Fruit fly (Drosophila melanogaster) whole organism, wandering third instar larva: ENCODE measurements around the gene slo.

Experiments
- CG32264 ChIP-seq: fragments of 200-800 bp; sonication (Bioruptor generic); optimal IDR thresholded peaks from 2 replicates; lab custom pipeline; 2016; ENCODE audit warnings: missing biosample characterization, missing genetic modification characterization
- CG9705 ChIP-seq: fragments of 200-800 bp; sonication (Bioruptor generic); optimal IDR thresholded peaks from 2 replicates; lab custom pipeline; 2018; ENCODE audit warnings: missing biosample characterization, mild to moderate bottlenecking, missing genetic modification characterization
- Dfd ChIP-seq: fragments of >200 bp; optimal IDR thresholded peaks from 2 replicates; lab custom pipeline; 2017; ENCODE audit warnings: missing biosample characterization, missing genetic modification characterization
- Dif ChIP-seq: fragments of 200-275, 200-300 bp; sonication (Bioruptor generic); optimal IDR thresholded peaks from 2 replicates; lab custom pipeline; 2018; ENCODE audit warnings: missing biosample characterization, missing genetic modification characterization; ENCODE audit not compliant: partially characterized antibody
- GATAd ChIP-seq: sonication (Bioruptor generic); optimal IDR thresholded peaks from 2 replicates; lab custom pipeline; 2016; ENCODE audit warnings: missing biosample characterization, missing genetic modification characterization
- HLH106 ChIP-seq: fragments of 200-800 bp; optimal IDR thresholded peaks from 3 replicates; lab custom pipeline; 2019; ENCODE audit warnings: missing biosample characterization, mild to moderate bottlenecking, missing genetic modification characterization, moderate library complexity
- Hnf4 ChIP-seq: fragments of 200-800 bp; sonication (Bioruptor generic); optimal IDR thresholded peaks from 2 replicates; lab custom pipeline; 2016; ENCODE audit warnings: missing biosample characterization, mild to moderate bottlenecking, missing genetic modification characterization
- Hr78 ChIP-seq: fragments of >200 bp; optimal IDR thresholded peaks from 2 replicates; lab custom pipeline; 2017; ENCODE audit warnings: missing biosample characterization, missing genetic modification characterization
- Hr83 ChIP-seq: fragments of 200-300 bp; sonication (Bioruptor generic); optimal IDR thresholded peaks from 2 replicates; lab custom pipeline; 2016; ENCODE audit warnings: missing biosample characterization, mild to moderate bottlenecking, missing genetic modification characterization, moderate library complexity; ENCODE audit not compliant: poor library complexity, severe bottlenecking
- Jra ChIP-seq: sonication (Bioruptor generic); optimal IDR thresholded peaks from 2 replicates; lab custom pipeline; 2016; ENCODE audit warnings: missing biosample characterization, missing genetic modification characterization
- Mio ChIP-seq: sonication (Bioruptor generic); optimal IDR thresholded peaks from 2 replicates; lab custom pipeline; 2016; ENCODE audit warnings: missing biosample characterization, missing genetic modification characterization
- Myc ChIP-seq: fragments of >200 bp; optimal IDR thresholded peaks from 2 replicates; lab custom pipeline; 2017
- N ChIP-seq: fragments of >200 bp; optimal IDR thresholded peaks from 2 replicates; lab custom pipeline; 2018; ENCODE audit warnings: missing biosample characterization, missing external identifiers, missing genetic modification characterization
- OdsH ChIP-seq: fragments of 200-800 bp; sonication (Bioruptor generic); optimal IDR thresholded peaks from 2 replicates; lab custom pipeline; 2016; ENCODE audit warnings: missing biosample characterization, mild to moderate bottlenecking, missing genetic modification characterization
- Sp1 ChIP-seq: fragments of 200-800 bp; sonication (Bioruptor generic); optimal IDR thresholded peaks from 3 replicates; lab custom pipeline; 2019; ENCODE audit warnings: missing biosample characterization, mild to moderate bottlenecking, missing genetic modification characterization, moderate library complexity
- Vsx2 ChIP-seq: fragments of 200-300, 225-300 bp; sonication (Bioruptor generic); optimal IDR thresholded peaks from 2 replicates; lab custom pipeline; 2018; ENCODE audit warnings: missing biosample characterization, missing genetic modification characterization; ENCODE audit not compliant: partially characterized antibody
- brk ChIP-seq: fragments of 200-800 bp; sonication (Bioruptor generic); optimal IDR thresholded peaks from 2 replicates; lab custom pipeline; 2016; ENCODE audit warnings: missing biosample characterization, mild to moderate bottlenecking, missing genetic modification characterization
- dl ChIP-seq, 2 experiments: fragments of 175-275, 200-275 bp in 1 of 2; fragments of 200-275 bp in 1 of 2; sonication (Bioruptor generic); optimal IDR thresholded peaks; lab custom pipeline; 2018; ENCODE audit warnings: mild to moderate bottlenecking in 2 of 2, missing biosample characterization in 2 of 2, missing genetic modification characterization in 2 of 2, moderate library complexity in 2 of 2; ENCODE audit not compliant: partially characterized antibody in 2 of 2, insufficient read depth in 1 of 2
- dmrt93B ChIP-seq: fragments of 200-800 bp; sonication (Bioruptor generic); optimal IDR thresholded peaks from 2 replicates; lab custom pipeline; 2018; ENCODE audit warnings: missing biosample characterization, mild to moderate bottlenecking, missing genetic modification characterization
- ey ChIP-seq: fragments of 200-800 bp; sonication (Bioruptor generic); optimal IDR thresholded peaks from 2 replicates; lab custom pipeline; 2016; ENCODE audit warnings: missing biosample characterization, missing genetic modification characterization
- foxo ChIP-seq, 2 experiments: fragments of 200-800 bp; sonication (Bioruptor generic); optimal IDR thresholded peaks; 2 replicates in 1 of 2; 3 replicates in 1 of 2; lab custom pipeline; 2016 to 2017; ENCODE audit warnings: missing biosample characterization in 2 of 2, missing genetic modification characterization in 2 of 2
- h ChIP-seq: fragments of 200-800 bp; sonication (Bioruptor generic); optimal IDR thresholded peaks from 3 replicates; lab custom pipeline; 2016; ENCODE audit warnings: missing biosample characterization, mild to moderate bottlenecking, missing genetic modification characterization
- jim ChIP-seq: fragments of 175-275, 200-325 bp; sonication (Bioruptor generic); optimal IDR thresholded peaks from 2 replicates; lab custom pipeline; 2016; ENCODE audit warnings: missing biosample characterization, mild to moderate bottlenecking, missing genetic modification characterization
- lola ChIP-seq: fragments of >200 bp; optimal IDR thresholded peaks from 2 replicates; lab custom pipeline; 2017; ENCODE audit warnings: missing biosample characterization, missing genetic modification characterization
- pan ChIP-seq: fragments of >200 bp; optimal IDR thresholded peaks from 2 replicates; lab custom pipeline; 2017
- psq ChIP-seq: fragments of 200-800 bp; sonication (Bioruptor generic); optimal IDR thresholded peaks from 3 replicates; lab custom pipeline; 2017; ENCODE audit warnings: missing biosample characterization, mild to moderate bottlenecking, missing genetic modification characterization, moderate library complexity
- rgr ChIP-seq: fragments of 200-800 bp; sonication (Bioruptor generic); optimal IDR thresholded peaks from 3 replicates; lab custom pipeline; 2016; ENCODE audit warnings: missing biosample characterization, mild to moderate bottlenecking, missing genetic modification characterization
- sv ChIP-seq: fragments of 200-800 bp; sonication (Bioruptor generic); optimal IDR thresholded peaks from 3 replicates; lab custom pipeline; 2016; ENCODE audit warnings: missing biosample characterization, missing genetic modification characterization
- tai ChIP-seq: sonication (Bioruptor generic); optimal IDR thresholded peaks from 2 replicates; lab custom pipeline; 2016; ENCODE audit warnings: missing biosample characterization, missing genetic modification characterization
- usp ChIP-seq: fragments of >200 bp; optimal IDR thresholded peaks from 2 replicates; lab custom pipeline; 2017; ENCODE audit warnings: missing biosample characterization, missing genetic modification characterization
- woc ChIP-seq: sonication (Bioruptor generic); optimal IDR thresholded peaks from 2 replicates; lab custom pipeline; 2016; ENCODE audit warnings: missing biosample characterization, mild to moderate bottlenecking, missing genetic modification characterization

slo gene

DNA sequence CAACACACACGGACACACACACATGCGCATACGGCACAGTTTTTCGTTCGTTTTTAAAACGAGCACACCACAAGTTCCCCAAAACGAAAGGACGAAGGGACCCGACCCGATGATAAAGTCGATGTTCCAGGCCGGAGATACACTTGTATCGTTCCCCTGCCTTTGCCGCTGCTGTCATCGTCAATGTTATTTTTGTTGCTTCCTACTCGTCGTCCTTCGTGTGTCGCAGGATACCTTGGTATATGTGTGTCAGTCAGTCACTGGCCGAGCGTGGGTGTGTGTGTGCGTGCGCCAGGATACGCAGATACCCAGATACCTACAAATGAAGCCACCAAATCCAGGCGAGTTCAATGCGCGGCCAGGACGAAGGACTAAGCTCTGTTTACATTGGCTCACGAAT lies 753 bp downstream of the slo start:
- no peak for TF ChIP-seq CG32264 (GFP tag; lab: Kevin White, UChicago)
- TF ChIP-seq sv: no peak
- no peak for TF ChIP-seq Sp1 (GFP tag; lab: Kevin White, UChicago)
- TF ChIP-seq Vsx2: no peak
- TF ChIP-seq tai (GFP tag; lab: Kevin White, UChicago): no peak
- TF ChIP-seq brk (GFP tag; lab: Kevin White, UChicago): no peak
- TF ChIP-seq psq (GFP tag; lab: Kevin White, UChicago): no peak
- TF ChIP-seq dl (GFP tag; optimal IDR thresholded peaks at IDR 0.05; lab: Kevin White, UChicago; ENCODE audit: insufficient read depth in 1 of 2, partially characterized antibody in 2 of 2): no peak
- no peak for TF ChIP-seq rgr (GFP tag; lab: Kevin White, UChicago)
- no peak for TF ChIP-seq Hr83 (GFP tag; lab: Kevin White, UChicago)
- TF ChIP-seq usp: no peak
- TF ChIP-seq N: no peak
- no peak for TF ChIP-seq OdsH (GFP tag; lab: Kevin White, UChicago)
- no peak for TF ChIP-seq HLH106 (tag; lab: Kevin White, UChicago)
- no peak for TF ChIP-seq lola (GFP tag; lab: Kevin White, UChicago)
- no peak for TF ChIP-seq Hr78
- no peak for TF ChIP-seq ey (GFP tag; lab: Kevin White, UChicago)
- TF ChIP-seq pan (lab: Kevin White, UChicago): no peak

DNA sequence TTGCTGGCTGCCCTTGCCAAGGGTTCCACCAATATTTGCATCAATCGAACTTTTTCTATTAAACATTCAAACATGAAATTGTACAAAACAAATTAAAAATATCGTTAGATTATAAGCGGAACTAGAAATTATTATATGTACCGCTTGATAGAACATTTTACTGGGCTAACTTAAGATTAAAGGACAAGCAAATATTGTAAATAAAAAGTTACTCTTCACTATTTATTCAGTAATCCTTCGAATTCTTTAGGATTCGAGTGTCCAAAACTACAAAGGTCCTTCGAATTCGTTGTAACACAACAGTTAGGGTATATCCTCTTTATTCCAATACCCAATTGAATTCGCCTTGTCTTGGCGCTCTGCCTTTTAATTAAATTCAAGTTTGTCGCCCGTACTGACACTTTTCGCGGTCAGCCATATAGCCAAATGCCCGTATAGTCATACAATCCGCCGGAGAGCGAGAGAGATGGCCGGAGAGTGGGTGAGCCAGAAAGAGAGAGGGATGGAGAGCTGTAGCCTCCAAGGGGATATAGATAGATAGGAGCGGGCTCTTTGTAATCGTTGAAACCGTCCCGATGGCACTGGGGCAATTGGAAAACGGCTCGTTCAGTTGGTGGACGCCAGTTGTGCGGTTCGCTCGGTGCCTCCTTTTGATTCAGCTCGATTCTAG lies 5.4 kb downstream of the slo start:
- no peak for TF ChIP-seq usp
- TF ChIP-seq HLH106 (tag; lab: Kevin White, UChicago): peak; percentile 18
- TF ChIP-seq, all 38 proteins: peak for 1

DNA sequence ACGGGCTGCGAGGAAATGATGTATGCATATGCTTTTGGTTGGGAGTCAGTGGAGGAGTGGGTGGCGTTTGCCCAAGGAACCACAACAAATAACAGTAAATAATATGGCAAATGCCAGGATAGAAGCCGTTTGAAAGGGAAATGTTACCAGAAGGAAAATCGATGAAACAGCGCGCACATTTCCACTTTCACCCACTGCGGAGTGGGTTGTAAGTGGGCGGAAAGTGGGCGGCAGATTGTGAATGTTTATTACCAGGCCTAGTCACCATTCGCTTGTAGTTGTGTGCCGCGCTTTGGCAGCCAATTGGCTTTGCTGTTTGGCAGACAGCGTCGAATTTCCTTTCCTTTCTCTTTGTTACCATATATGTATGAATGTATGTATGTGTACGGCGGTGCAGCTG lies 9.4 kb downstream of the slo start:
- TF ChIP-seq Myc (lab: Kevin White, UChicago): no peak
- TF ChIP-seq Hnf4 (GFP tag; lab: Kevin White, UChicago): no peak
- TF ChIP-seq CG32264 (GFP tag; lab: Kevin White, UChicago): no peak
- TF ChIP-seq ey (GFP tag; lab: Kevin White, UChicago): no peak
- no peak for TF ChIP-seq jim (GFP tag; lab: Kevin White, UChicago)
- no peak for TF ChIP-seq N
- no peak for TF ChIP-seq Hr83 (GFP tag; lab: Kevin White, UChicago)
- no peak for TF ChIP-seq foxo (GFP tag; optimal IDR thresholded peaks at IDR 0.05; lab: Kevin White, UChicago)
- TF ChIP-seq dmrt93B (GFP tag; lab: Kevin White, UChicago): no peak
- TF ChIP-seq Vsx2: no peak
- TF ChIP-seq lola (GFP tag; lab: Kevin White, UChicago): no peak
- no peak for TF ChIP-seq Hr78
- no peak for TF ChIP-seq usp

DNA sequence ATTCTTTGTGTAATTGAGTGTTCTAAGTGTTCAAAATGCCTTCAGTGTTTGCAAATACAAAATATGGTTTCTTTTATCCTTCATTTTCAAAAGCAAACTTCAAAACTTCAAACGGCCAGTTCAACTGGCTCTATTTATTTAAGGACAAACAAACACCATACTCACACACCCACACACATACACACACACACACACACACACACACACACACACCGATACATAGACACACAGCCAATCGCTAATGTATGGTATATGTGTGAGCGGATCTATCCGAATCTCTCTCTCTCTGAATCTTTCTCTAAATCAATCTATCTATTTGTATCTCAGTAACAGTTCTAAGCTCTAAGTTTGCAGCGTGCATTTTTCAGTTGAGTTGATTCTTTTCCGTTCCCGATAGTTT lies 30.6 kb downstream of the slo start:
- TF ChIP-seq h (GFP tag; lab: Kevin White, UChicago) (no peak), Dfd (GFP tag; lab: Kevin White, UChicago) (peak; percentile 82)
- TF ChIP-seq, all 38 proteins: peak for 1

DNA sequence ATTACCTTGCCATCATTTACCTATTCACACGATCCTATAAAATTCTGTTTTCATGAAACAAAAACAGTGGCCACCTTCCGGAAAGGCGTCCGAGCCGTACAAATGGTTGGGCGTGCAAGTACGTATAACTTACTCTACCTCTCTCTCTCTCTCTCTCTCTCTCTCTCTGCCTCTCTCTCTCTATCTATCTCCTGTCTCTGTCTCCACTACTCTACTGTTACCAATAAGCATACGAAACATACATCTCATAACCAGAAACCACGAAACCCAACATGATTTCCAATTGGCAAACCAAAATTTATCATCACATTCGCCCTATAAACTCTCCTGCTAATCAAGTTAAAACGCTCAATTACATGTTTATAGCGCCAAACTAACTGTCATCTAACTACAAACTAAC lies 37.0 kb downstream of the slo start:
- no peak for TF ChIP-seq Hr78
- TF ChIP-seq Dfd (GFP tag; lab: Kevin White, UChicago): no peak
- TF ChIP-seq rgr (GFP tag; lab: Kevin White, UChicago): no peak
- TF ChIP-seq sv: no peak
- TF ChIP-seq h (GFP tag; lab: Kevin White, UChicago): no peak
- TF ChIP-seq tai (GFP tag; lab: Kevin White, UChicago): no peak
- TF ChIP-seq brk (GFP tag; lab: Kevin White, UChicago): no peak
- TF ChIP-seq pan (lab: Kevin White, UChicago): no peak
- no peak for TF ChIP-seq Mio (GFP tag; lab: Kevin White, UChicago)
- no peak for TF ChIP-seq CG32264 (GFP tag; lab: Kevin White, UChicago)
- TF ChIP-seq CG9705: no peak
- no peak for TF ChIP-seq Hr83 (GFP tag; lab: Kevin White, UChicago)
- TF ChIP-seq woc: no peak
- TF ChIP-seq foxo (GFP tag; optimal IDR thresholded peaks at IDR 0.05; lab: Kevin White, UChicago): no peak
- TF ChIP-seq ey (GFP tag; lab: Kevin White, UChicago): no peak
- TF ChIP-seq Jra: no peak
- no peak for TF ChIP-seq GATAd (GFP tag; lab: Kevin White, UChicago)
- TF ChIP-seq Dif (GFP tag; lab: Kevin White, UChicago): no peak
- TF ChIP-seq Vsx2: no peak
- TF ChIP-seq, all 38 proteins: peak for 0
